Worm (Caenorhabditis elegans) whole organism, young adult: ENCODE results near the gene nhr-4.

Source experiments
- B0019.2 ChIP-seq: fragments of 200-800 bp; sonication (Bioruptor generic); conservative IDR thresholded peaks from 2 replicates; pipeline ENCODE4 v1.3.6; 2022; ENCODE audit warnings: missing genetic modification reagents, missing genetic modification characterization, missing compliant biosample characterization
- B0035.1 ChIP-seq: sonication (generic microtip); optimal IDR thresholded peaks from 2 replicates; lab custom pipeline; 2016; ENCODE audit warnings: missing genetic modification characterization, mild to moderate bottlenecking, missing compliant biosample characterization, missing genotype, missing genetic modification reagents
- Y53G8AR.9 ChIP-seq: fragments of 200-800 bp; sonication (Bioruptor generic); conservative IDR thresholded peaks from 2 replicates; pipeline ENCODE4 v1.3.6; 2022; ENCODE audit warnings: missing genetic modification reagents, missing genetic modification characterization, missing compliant biosample characterization
- ama-1 ChIP-seq, 3 experiments: fragments of 150-350 bp in 1 of 3; sonication (generic microtip) in 2 of 3; optimal IDR thresholded peaks; 2 replicates each; lab custom pipeline; 2014 to 2018; ENCODE audit warnings: missing biosample characterization in 2 of 3, missing genetic modification characterization in 2 of 3, missing genetic modification reagents in 2 of 3
- athp-1 ChIP-seq: sonication (generic microtip); optimal IDR thresholded peaks from 2 replicates; lab custom pipeline; 2017; ENCODE audit warnings: mild to moderate bottlenecking, missing genetic modification characterization, missing compliant biosample characterization
- egl-44 ChIP-seq: fragments of 200-800 bp; sonication (Bioruptor generic); IDR thresholded peaks from 2 replicates; pipeline ENCODE4 v1.3.6; 2022; ENCODE audit warnings: missing genetic modification reagents, missing genetic modification characterization, missing compliant biosample characterization
- lin-26 ChIP-seq: fragments of 200-800 bp; sonication (Bioruptor generic); IDR thresholded peaks from 2 replicates; pipeline ENCODE4 v1.3.6; 2022; ENCODE audit warnings: missing genetic modification reagents, missing genetic modification characterization, missing compliant biosample characterization
- madf-3 ChIP-seq: fragments of 200-800 bp; sonication (Bioruptor generic); IDR thresholded peaks from 2 replicates; pipeline ENCODE4 v1.3.6; 2022; ENCODE audit warnings: missing genetic modification reagents, missing genetic modification characterization, missing compliant biosample characterization
- madf-8 ChIP-seq: fragments of 200-800 bp; sonication (Bioruptor generic); conservative IDR thresholded peaks from 2 replicates; pipeline ENCODE4 v1.3.6; 2022; ENCODE audit warnings: missing genetic modification reagents, missing genetic modification characterization, missing compliant biosample characterization
- mes-4 ChIP-seq: sonication (generic microtip); optimal IDR thresholded peaks from 2 replicates; lab custom pipeline; 2016; ENCODE audit warnings: missing genotype, missing genetic modification characterization, missing compliant biosample characterization
- nfya-2 ChIP-seq: fragments of 200-800 bp; sonication (Bioruptor generic); IDR thresholded peaks from 2 replicates; pipeline ENCODE4 v1.3.6; 2022; ENCODE audit warnings: missing genetic modification reagents, missing genetic modification characterization, missing compliant biosample characterization
- snpc-3.4 ChIP-seq: sonication (generic microtip); optimal IDR thresholded peaks from 2 replicates; lab custom pipeline; 2017; ENCODE audit warnings: missing genetic modification characterization, mild to moderate bottlenecking, missing compliant biosample characterization, antibody characterized with exemption, moderate library complexity, missing genotype, missing genetic modification reagents
- snpc-4 ChIP-seq, 5 experiments: fragments of 150-350 bp in 1 of 5; sonication (generic microtip) in 4 of 5; optimal IDR thresholded peaks; 2 replicates each; lab custom pipeline; 2014 to 2018; ENCODE audit warnings: missing genetic modification characterization in 5 of 5, missing biosample characterization in 3 of 5, antibody characterized with exemption in 2 of 5, mild to moderate bottlenecking in 2 of 5, missing compliant biosample characterization in 2 of 5, missing genotype in 2 of 5, moderate library complexity in 2 of 5, missing genetic modification reagents in 1 of 5
- ztf-26 ChIP-seq: sonication (generic microtip); optimal IDR thresholded peaks from 2 replicates; lab custom pipeline; 2017; ENCODE audit warnings: missing genetic modification characterization, missing compliant biosample characterization

ce11 chrIV:9842071-9842470, 37.1 kb upstream of the nhr-4 start, which contains the start of gene K07F5.17:
- no peak for TF ChIP-seq Y53G8AR.9
- no peak for TF ChIP-seq madf-3
- TF ChIP-seq nfya-2 (GFP tag; lab: Robert Waterston, UW): no peak
- TF ChIP-seq madf-8: no peak
- TF ChIP-seq mes-4: no peak
- TF ChIP-seq snpc-3.4 (tag; lab: Kevin White, UChicago): no peak
- TF ChIP-seq snpc-4 (GFP tag; optimal IDR thresholded peaks at IDR 0.05; lab: Kevin White, UChicago): no peak
- TF ChIP-seq snpc-4 (tag; optimal IDR thresholded peaks at IDR 0.05; lab: Kevin White, UChicago): no peak
- no peak for TF ChIP-seq ama-1 (optimal IDR thresholded peaks at IDR 0.05; lab: Kevin White, UChicago)
- TF ChIP-seq ama-1 (GFP tag; optimal IDR thresholded peaks at IDR 0.05; lab: Kevin White, UChicago): no peak
- no peak for TF ChIP-seq athp-1 (tag; lab: Kevin White, UChicago)
- TF ChIP-seq lin-26: no peak
- TF ChIP-seq egl-44 (GFP tag; lab: Robert Waterston, UW): no peak
- no peak for TF ChIP-seq B0019.2 (GFP tag; lab: Robert Waterston, UW)
- no peak for TF ChIP-seq B0035.1 (tag; lab: Kevin White, UChicago)
- TF ChIP-seq ztf-26: no peak
